Worm (Caenorhabditis elegans) whole organism, young adult: ENCODE measurements around the gene F36A4.3.
A peak's percentile ranks its signal among the peaks of the same experiment; 100 is the strongest.

Experiments
- B0336.3 ChIP-seq: fragments of 200-800 bp; sonication (Bioruptor generic); IDR thresholded peaks from 2 replicates; pipeline ENCODE4 v1.3.6; 2022; ENCODE audit warnings: missing genetic modification characterization, missing compliant biosample characterization
- C06A6.2 ChIP-seq: fragments of 200-800 bp; sonication (Bioruptor generic); conservative IDR thresholded peaks from 2 replicates; pipeline ENCODE4 v1.3.6; 2022; ENCODE audit warnings: missing genetic modification characterization, missing compliant biosample characterization
- F10E7.11 ChIP-seq: sonication (generic microtip); optimal IDR thresholded peaks from 2 replicates; lab custom pipeline; 2017; ENCODE audit warnings: mild to moderate bottlenecking, missing genetic modification characterization, moderate library complexity, missing compliant biosample characterization
- F23B12.7 ChIP-seq: sonication (generic microtip); optimal IDR thresholded peaks from 2 replicates; lab custom pipeline; 2017; ENCODE audit warnings: missing genetic modification characterization, mild to moderate bottlenecking, missing compliant biosample characterization, antibody characterized with exemption, moderate library complexity; ENCODE audit not compliant: insufficient read depth
- F57A8.1 ChIP-seq: fragments of 200-800 bp; sonication (Bioruptor generic); optimal IDR thresholded peaks from 2 replicates; lab custom pipeline; 2018; ENCODE audit warnings: mild to moderate bottlenecking, missing genetic modification characterization, moderate library complexity, missing compliant biosample characterization
- T07F8.4 ChIP-seq: sonication (generic microtip); optimal IDR thresholded peaks from 2 replicates; lab custom pipeline; 2016; ENCODE audit warnings: mild to moderate bottlenecking, missing genetic modification characterization, moderate library complexity, missing compliant biosample characterization
- Y53F4B.3 ChIP-seq: fragments of 200-800 bp; sonication (Bioruptor generic); IDR thresholded peaks from 2 replicates; pipeline ENCODE4 v1.3.6; 2022; ENCODE audit warnings: missing genetic modification reagents, missing genetic modification characterization, missing compliant biosample characterization
- ama-1 ChIP-seq, 3 experiments: fragments of 150-350 bp in 1 of 3; sonication (generic microtip) in 2 of 3; optimal IDR thresholded peaks; 2 replicates each; lab custom pipeline; 2014 to 2018; ENCODE audit warnings: missing biosample characterization in 2 of 3, missing genetic modification characterization in 2 of 3, missing genetic modification reagents in 2 of 3
- athp-1 ChIP-seq: sonication (generic microtip); optimal IDR thresholded peaks from 2 replicates; lab custom pipeline; 2017; ENCODE audit warnings: mild to moderate bottlenecking, missing genetic modification characterization, missing compliant biosample characterization
- attf-3 ChIP-seq: fragments of 200-800 bp; sonication (Bioruptor generic); conservative IDR thresholded peaks from 2 replicates; pipeline ENCODE4 v1.3.6; 2022; ENCODE audit warnings: missing genetic modification reagents, missing genetic modification characterization, missing compliant biosample characterization
- attf-6 ChIP-seq: fragments of 200-800 bp; sonication (Bioruptor generic); IDR thresholded peaks from 2 replicates; pipeline ENCODE4 v1.3.6; 2022; ENCODE audit warnings: missing genetic modification reagents, missing genetic modification characterization, missing compliant biosample characterization
- bed-1 ChIP-seq: fragments of 200-800 bp; sonication (Bioruptor generic); IDR thresholded peaks from 2 replicates; pipeline ENCODE4 v1.3.6; 2022; ENCODE audit warnings: missing genetic modification reagents, missing genetic modification characterization, missing compliant biosample characterization
- ceh-27 ChIP-seq: fragments of 200-800 bp; sonication (Bioruptor generic); optimal IDR thresholded peaks from 2 replicates; lab custom pipeline; 2018; ENCODE audit warnings: mild to moderate bottlenecking, missing genetic modification characterization, moderate library complexity, missing compliant biosample characterization
- ceh-58 ChIP-seq: fragments of 200-800 bp; sonication (Bioruptor generic); IDR thresholded peaks from 2 replicates; pipeline ENCODE4 v1.3.6; 2022; ENCODE audit warnings: missing genetic modification characterization, missing compliant biosample characterization
- ceh-79 ChIP-seq: sonication (generic microtip); optimal IDR thresholded peaks from 2 replicates; lab custom pipeline; 2017; ENCODE audit warnings: mild to moderate bottlenecking, missing genetic modification characterization, missing compliant biosample characterization
- ceh-91 ChIP-seq: fragments of 200-800 bp; sonication (Bioruptor generic); IDR thresholded peaks from 2 replicates; pipeline ENCODE4 v1.3.6; 2022; ENCODE audit warnings: missing genetic modification reagents, missing genetic modification characterization, missing compliant biosample characterization
- chd-7 ChIP-seq: sonication (generic microtip); optimal IDR thresholded peaks from 2 replicates; lab custom pipeline; 2016; ENCODE audit warnings: mild to moderate bottlenecking, missing genetic modification characterization, moderate library complexity, missing compliant biosample characterization
- dox-1 ChIP-seq: fragments of 200-800 bp; sonication (Bioruptor generic); IDR thresholded peaks from 2 replicates; pipeline ENCODE4 v1.3.6; 2022; ENCODE audit warnings: missing genetic modification reagents, missing genetic modification characterization, missing compliant biosample characterization
- dpff-1 ChIP-seq: sonication (generic microtip); optimal IDR thresholded peaks from 2 replicates; lab custom pipeline; 2017; ENCODE audit warnings: mild to moderate bottlenecking, missing genetic modification characterization, missing compliant biosample characterization
- efl-1 ChIP-seq: fragments of 150-350 bp; optimal IDR thresholded peaks from 2 replicates; lab custom pipeline; 2014; ENCODE audit warnings: missing biosample characterization, missing genetic modification reagents, missing genetic modification characterization
- egrh-3 ChIP-seq: fragments of 200-800 bp; sonication (Bioruptor generic); IDR thresholded peaks from 2 replicates; pipeline ENCODE4 v1.3.6; 2022; ENCODE audit warnings: missing genetic modification reagents, missing genetic modification characterization, missing compliant biosample characterization
- gei-17 ChIP-seq: fragments of 200-800 bp; sonication (Bioruptor generic); optimal IDR thresholded peaks from 2 replicates; lab custom pipeline; 2018; ENCODE audit warnings: mild to moderate bottlenecking, missing genetic modification characterization, missing compliant biosample characterization
- hlh-12 ChIP-seq: sonication (generic microtip); optimal IDR thresholded peaks from 2 replicates; lab custom pipeline; 2016; ENCODE audit warnings: missing genetic modification characterization, missing compliant biosample characterization
- hlh-26 ChIP-seq: fragments of 200-800 bp; sonication (Bioruptor generic); conservative IDR thresholded peaks from 2 replicates; pipeline ENCODE4 v1.3.6; 2022; ENCODE audit warnings: missing genetic modification reagents, missing genetic modification characterization, missing compliant biosample characterization
- let-607 ChIP-seq, 2 experiments: fragments of 200-800 bp in 1 of 2; sonication (Bioruptor generic) in 1 of 2; sonication (generic microtip) in 1 of 2; optimal IDR thresholded peaks; 2 replicates each; lab custom pipeline; 2016 to 2018; ENCODE audit warnings: mild to moderate bottlenecking in 2 of 2, missing compliant biosample characterization in 2 of 2, missing genetic modification characterization in 2 of 2, moderate library complexity in 2 of 2, missing genotype in 1 of 2
- lin-26 ChIP-seq: fragments of 200-800 bp; sonication (Bioruptor generic); IDR thresholded peaks from 2 replicates; pipeline ENCODE4 v1.3.6; 2022; ENCODE audit warnings: missing genetic modification reagents, missing genetic modification characterization, missing compliant biosample characterization
- lin-40 ChIP-seq: sonication (generic microtip); optimal IDR thresholded peaks from 2 replicates; lab custom pipeline; 2016; ENCODE audit warnings: missing genetic modification characterization, mild to moderate bottlenecking, missing compliant biosample characterization, missing genotype, missing genetic modification reagents
- madf-8 ChIP-seq: fragments of 200-800 bp; sonication (Bioruptor generic); conservative IDR thresholded peaks from 2 replicates; pipeline ENCODE4 v1.3.6; 2022; ENCODE audit warnings: missing genetic modification reagents, missing genetic modification characterization, missing compliant biosample characterization
- mcd-1 ChIP-seq: fragments of 200-800 bp; sonication (Bioruptor generic); IDR thresholded peaks from 2 replicates; pipeline ENCODE4 v1.3.6; 2022; ENCODE audit warnings: missing genetic modification reagents, missing genetic modification characterization, missing compliant biosample characterization
- mxl-1 ChIP-seq: sonication (generic microtip); optimal IDR thresholded peaks from 2 replicates; lab custom pipeline; 2016; ENCODE audit warnings: missing genetic modification characterization, missing compliant biosample characterization
- nhr-80 ChIP-seq: sonication (generic microtip); optimal IDR thresholded peaks from 2 replicates; lab custom pipeline; 2016; ENCODE audit warnings: missing genetic modification characterization, missing compliant biosample characterization
- nhr-90 ChIP-seq: sonication (generic microtip); optimal IDR thresholded peaks from 2 replicates; lab custom pipeline; 2016; ENCODE audit warnings: missing genotype, mild to moderate bottlenecking, missing genetic modification characterization, missing compliant biosample characterization
- pbrm-1 ChIP-seq: fragments of 200-800 bp; sonication (Bioruptor generic); IDR thresholded peaks from 2 replicates; pipeline ENCODE4 v1.3.6; 2022; ENCODE audit warnings: missing genetic modification reagents, missing genetic modification characterization, missing compliant biosample characterization
- pha-4 ChIP-seq: fragments of 150-350 bp; sonication (generic microtip); optimal IDR thresholded peaks from 2 replicates; lab custom pipeline; 2014; ENCODE audit warnings: missing biosample characterization, missing genetic modification reagents, missing genetic modification characterization
- unc-130 ChIP-seq: sonication (generic microtip); optimal IDR thresholded peaks from 2 replicates; lab custom pipeline; 2016; ENCODE audit warnings: missing genetic modification reagents, missing genetic modification characterization, missing compliant biosample characterization
- zfh-2 ChIP-seq: fragments of 200-800 bp; sonication (Bioruptor generic); conservative IDR thresholded peaks from 2 replicates; pipeline ENCODE4 v1.3.6; 2022; ENCODE audit warnings: missing genetic modification reagents, missing genetic modification characterization, missing compliant biosample characterization
- ztf-28 ChIP-seq: fragments of 200-800 bp; sonication (Bioruptor generic); IDR thresholded peaks from 2 replicates; pipeline ENCODE4 v1.3.6; 2022; ENCODE audit warnings: missing genetic modification reagents, missing genetic modification characterization, missing compliant biosample characterization
- ztf-3 ChIP-seq: fragments of 200-800 bp; sonication (Bioruptor generic); optimal IDR thresholded peaks from 2 replicates; lab custom pipeline; 2018; ENCODE audit warnings: mild to moderate bottlenecking, missing genetic modification characterization, missing compliant biosample characterization

The F36A4.3 gene

ce11 chrIV:4227917-4228316 is 41.5 kb upstream of the F36A4.3 start, which contains the start of gene srbc-70:
Gene srbc-70 (minus strand): TSS chrIV:4228017.
- TF ChIP-seq mxl-1 (tag; lab: Kevin White, UChicago), result no peak
- TF ChIP-seq ztf-3 (GFP tag; lab: Kevin White, UChicago), result no peak
- no peak for TF ChIP-seq unc-130
- no peak for TF ChIP-seq attf-6
- no peak for TF ChIP-seq bed-1
- no peak for TF ChIP-seq C06A6.2
- TF ChIP-seq T07F8.4 (tag; lab: Kevin White, UChicago), result no peak
- TF ChIP-seq hlh-12 (tag; lab: Kevin White, UChicago), result no peak
- no peak for TF ChIP-seq athp-1 (tag; lab: Kevin White, UChicago)

- TF ChIP-seq ceh-58 (GFP tag; lab: Robert Waterston, UW) (no peak), lin-26 (GFP tag; lab: Robert Waterston, UW) (0 out of 2 replicates have a peak, but pooled peaks have one; percentile 18)
These were observed 33.9 kb upstream of the F36A4.3 start, which contains the start of the genes zipt-2.2 and dpy-13 for ce11 chrIV:4235315-4236024. Gene zipt-2.2 (minus strand): TSS chrIV:4235365. Gene dpy-13 (plus strand): TSS chrIV:4235614.

- TF ChIP-seq efl-1 (GFP tag; lab: Kevin White, UChicago) (no peak), ztf-28 (GFP tag; lab: Robert Waterston, UW) (no peak), hlh-26 (GFP tag; lab: Robert Waterston, UW) (no peak), nhr-80 (tag; lab: Kevin White, UChicago) (no peak), let-607 (tag; optimal IDR thresholded peaks at IDR 0.05; lab: Kevin White, UChicago) (no peak), egrh-3 (GFP tag; lab: Robert Waterston, UW) (peak; percentile 91), ceh-91 (GFP tag; lab: Robert Waterston, UW) (no peak), zfh-2 (GFP tag; lab: Robert Waterston, UW) (peak; percentile 86), chd-7 (no peak), ceh-58 (GFP tag; lab: Robert Waterston, UW) (0 out of 2 replicates have a peak, but pooled peaks have one; percentile 24), attf-3 (GFP tag; lab: Robert Waterston, UW) (no peak), dpff-1 (no peak), dox-1 (0 out of 2 replicates have a peak, but pooled peaks have one; percentile 37), madf-8 (GFP tag; lab: Robert Waterston, UW) (no peak), mcd-1 (GFP tag; lab: Robert Waterston, UW) (no peak)
These were observed 33.4 kb upstream of the F36A4.3 start for ce11 chrIV:4236025-4236407.

ce11 chrIV:4236671-4237070 is 32.7 kb upstream of the F36A4.3 start:
- TF ChIP-seq ceh-27 (GFP tag; lab: Kevin White, UChicago) (peak; percentile 31), nhr-90 (tag; lab: Kevin White, UChicago) (no peak), B0336.3 (GFP tag; lab: Robert Waterston, UW) (no peak), ceh-79 (no peak), ceh-58 (GFP tag; lab: Robert Waterston, UW) (no peak), F23B12.7 (tag; lab: Kevin White, UChicago) (no peak), ceh-91 (GFP tag; lab: Robert Waterston, UW) (no peak), ama-1 (optimal IDR thresholded peaks at IDR 0.05; lab: Kevin White, UChicago) (peak; percentile 25), ama-1 (GFP tag; optimal IDR thresholded peaks at IDR 0.05; lab: Kevin White, UChicago) (no peak), mxl-1 (tag; lab: Kevin White, UChicago) (no peak), pha-4 (tag; lab: Kevin White, UChicago) (no peak), Y53F4B.3 (GFP tag; lab: Robert Waterston, UW) (no peak), F57A8.1 (GFP tag; lab: Kevin White, UChicago) (no peak), gei-17 (no peak), F10E7.11 (tag; lab: Kevin White, UChicago) (no peak), pbrm-1 (GFP tag; lab: Robert Waterston, UW) (no peak), lin-40 (no peak), unc-130 (no peak)
